Fruit fly (Drosophila melanogaster): ENCODE results near the gene CG5953.

- TF ChIP-seq CTCF (GFP tag; optimal IDR thresholded peaks at IDR 0.05) = no peak
- no peak for TF ChIP-seq CG18262 (tag; optimal IDR thresholded peaks at IDR 0.05)
- TF ChIP-seq crol (GFP tag; IDR thresholded peaks at IDR 0.05) = no peak
- no peak for TF ChIP-seq CG10959 (GFP tag; IDR thresholded peaks at IDR 0.05)
- no peak for TF ChIP-seq lov (optimal IDR thresholded peaks at IDR 0.05)
- no peak for TF ChIP-seq lov (GFP tag; IDR thresholded peaks at IDR 0.05)
These were observed 29.7 kb upstream of the CG5953 start for dm6 chr2L:16562379-16562778.
